Worm (Caenorhabditis elegans) whole organism, L3 larva: ENCODE results near the gene T27C5.12.
"Not testable (repeated sequence)": the region's sequence is repeated elsewhere in the genome, so short reads cannot be mapped to it uniquely, and the experiment has no call there.

ENCODE experiments used
- R02D3.7 ChIP-seq: fragments of 150-350 bp; optimal IDR thresholded peaks from 2 replicates; lab custom pipeline; 2014; ENCODE audit warnings: missing biosample characterization, missing genetic modification characterization
- ZK546.5 ChIP-seq: sonication (generic microtip); optimal IDR thresholded peaks from 2 replicates; lab custom pipeline; 2017; ENCODE audit warnings: missing biosample characterization, missing genetic modification characterization
- ama-1 ChIP-seq: fragments of 150-350 bp; optimal IDR thresholded peaks from 2 replicates; lab custom pipeline; 2018
- ceh-28 ChIP-seq: fragments of 150-350 bp; optimal IDR thresholded peaks from 2 replicates; lab custom pipeline; 2014; ENCODE audit warnings: missing biosample characterization, missing genetic modification reagents, missing genetic modification characterization
- ceh-82 ChIP-seq: fragments of 150-350 bp; optimal IDR thresholded peaks from 2 replicates; lab custom pipeline; 2014; ENCODE audit warnings: missing biosample characterization, missing genetic modification characterization
- daf-12 ChIP-seq: fragments of 150-350 bp; optimal IDR thresholded peaks from 2 replicates; lab custom pipeline; 2014; ENCODE audit warnings: missing biosample characterization, missing genetic modification reagents, missing genetic modification characterization
- egl-27 ChIP-seq: sonication (generic microtip); optimal IDR thresholded peaks from 4 replicates; lab custom pipeline; 2017; ENCODE audit warnings: missing biosample characterization, missing genetic modification reagents, missing genetic modification characterization
- egl-5 ChIP-seq: fragments of 150-350 bp; optimal IDR thresholded peaks from 2 replicates; lab custom pipeline; 2017; ENCODE audit warnings: missing biosample characterization, missing genetic modification reagents, missing genetic modification characterization, inconsistent platforms
- elt-2 ChIP-seq: sonication (generic microtip); optimal IDR thresholded peaks from 2 replicates; lab custom pipeline; 2016; ENCODE audit warnings: missing genetic modification reagents, mild to moderate bottlenecking, missing genetic modification characterization, missing compliant biosample characterization
- eor-1 ChIP-seq, 2 experiments: fragments of 150-350 bp; optimal IDR thresholded peaks; 2 replicates each; lab custom pipeline; 2014 to 2018; ENCODE audit warnings: missing biosample characterization in 2 of 2, missing genetic modification characterization in 2 of 2
- fkh-2 ChIP-seq: fragments of 150-350 bp; optimal IDR thresholded peaks from 2 replicates; lab custom pipeline; 2014; ENCODE audit warnings: missing biosample characterization, missing genetic modification reagents, missing genetic modification characterization
- fos-1 ChIP-seq: fragments of 150-350 bp; optimal IDR thresholded peaks from 2 replicates; lab custom pipeline; 2014; ENCODE audit warnings: missing biosample characterization, missing genetic modification characterization
- hmg-11 ChIP-seq: sonication (generic microtip); optimal IDR thresholded peaks from 2 replicates; lab custom pipeline; 2016; ENCODE audit warnings: missing genetic modification characterization, missing compliant biosample characterization
- lin-39 ChIP-seq: fragments of 150-350 bp; optimal IDR thresholded peaks from 2 replicates; lab custom pipeline; 2018; ENCODE audit warnings: missing biosample characterization, missing genetic modification reagents, missing genetic modification characterization
- lsy-12 ChIP-seq: sonication (generic microtip); optimal IDR thresholded peaks from 2 replicates; lab custom pipeline; 2016; ENCODE audit warnings: mild to moderate bottlenecking, missing genetic modification characterization, missing compliant biosample characterization
- mdl-1 ChIP-seq: fragments of 150-350 bp; optimal IDR thresholded peaks from 2 replicates; lab custom pipeline; 2014; ENCODE audit warnings: missing biosample characterization, missing genetic modification characterization
- mml-1 ChIP-seq: fragments of 150-350 bp; sonication (generic microtip); optimal IDR thresholded peaks from 3 replicates; lab custom pipeline; 2014; ENCODE audit warnings: missing biosample characterization, missing genetic modification characterization
- nhr-11 ChIP-seq: fragments of 150-350 bp; optimal IDR thresholded peaks from 2 replicates; lab custom pipeline; 2014; ENCODE audit warnings: missing biosample characterization, missing genetic modification characterization
- nhr-12 ChIP-seq: fragments of 150-350 bp; optimal IDR thresholded peaks from 2 replicates; lab custom pipeline; 2014; ENCODE audit warnings: missing biosample characterization, missing genetic modification characterization
- nhr-23 ChIP-seq: fragments of 150-350 bp; optimal IDR thresholded peaks from 2 replicates; lab custom pipeline; 2014; ENCODE audit warnings: missing biosample characterization, missing genetic modification reagents, missing genetic modification characterization
- nhr-237 ChIP-seq: fragments of 150-350 bp; optimal IDR thresholded peaks from 2 replicates; lab custom pipeline; 2014; ENCODE audit warnings: missing biosample characterization, missing genetic modification characterization
- nhr-25 ChIP-seq: sonication (generic microtip); optimal IDR thresholded peaks from 2 replicates; lab custom pipeline; 2017; ENCODE audit warnings: missing biosample characterization, missing genetic modification characterization
- nhr-43 ChIP-seq: sonication (generic microtip); optimal IDR thresholded peaks from 2 replicates; lab custom pipeline; 2016; ENCODE audit warnings: mild to moderate bottlenecking, missing genetic modification characterization, missing compliant biosample characterization; ENCODE audit not compliant: poor library complexity, severe bottlenecking
- nhr-76 ChIP-seq: fragments of 150-350 bp; sonication (generic microtip); optimal IDR thresholded peaks from 5 replicates; lab custom pipeline; 2014; ENCODE audit warnings: missing biosample characterization, missing genetic modification characterization
- pqm-1 ChIP-seq: fragments of 150-350 bp; optimal IDR thresholded peaks from 2 replicates; lab custom pipeline; 2017; ENCODE audit warnings: missing biosample characterization, missing genetic modification characterization, inconsistent platforms
- sea-2 ChIP-seq: fragments of 150-350 bp; sonication (generic microtip); optimal IDR thresholded peaks from 4 replicates; lab custom pipeline; 2014; ENCODE audit warnings: missing biosample characterization, missing genetic modification reagents, missing genetic modification characterization
- skn-1 ChIP-seq: fragments of 150-350 bp; optimal IDR thresholded peaks from 2 replicates; lab custom pipeline; 2014; ENCODE audit warnings: missing biosample characterization, missing genetic modification characterization
- snpc-4 ChIP-seq: fragments of 150-350 bp; optimal IDR thresholded peaks from 2 replicates; lab custom pipeline; 2014; ENCODE audit warnings: missing biosample characterization, missing genetic modification characterization
- unc-39 ChIP-seq: sonication (generic microtip); optimal IDR thresholded peaks from 4 replicates; lab custom pipeline; 2017; ENCODE audit warnings: missing biosample characterization, missing genetic modification characterization
- unc-62 ChIP-seq: fragments of 150-350 bp; sonication (generic microtip); optimal IDR thresholded peaks from 4 replicates; lab custom pipeline; 2014; ENCODE audit warnings: missing biosample characterization, missing genetic modification reagents, missing genetic modification characterization
- zag-1 ChIP-seq: fragments of 150-350 bp; optimal IDR thresholded peaks from 2 replicates; lab custom pipeline; 2014; ENCODE audit warnings: missing biosample characterization, missing genetic modification characterization
- ztf-11 ChIP-seq: fragments of 150-350 bp; optimal IDR thresholded peaks from 2 replicates; lab custom pipeline; 2014; ENCODE audit warnings: missing biosample characterization, missing genetic modification characterization
- ztf-4 ChIP-seq: fragments of 150-350 bp; optimal IDR thresholded peaks from 2 replicates; lab custom pipeline; 2014; ENCODE audit warnings: missing biosample characterization, missing genetic modification characterization

T27C5.12 gene

ce11 chrV:17436492-17436891 lies 21.4 kb downstream of the T27C5.12 start, which contains the start of gene F20E11.18:
TSS of gene F20E11.18 (minus strand) at chrV:17436592.
- TF ChIP-seq sea-2 (no peak), nhr-25 (tag; lab: Kevin White, UChicago) (no peak), ceh-28 (tag; lab: Kevin White, UChicago) (no peak), nhr-76 (tag; lab: Kevin White, UChicago) (no peak), daf-12 (tag; lab: Kevin White, UChicago) (no peak), nhr-11 (tag; lab: Kevin White, UChicago) (no peak), ztf-4 (tag; lab: Kevin White, UChicago) (no peak), unc-62 (GFP tag; lab: Kevin White, UChicago) (no peak), snpc-4 (no peak), ama-1 (no peak), fos-1 (no peak)
- TF ChIP-seq, all 47 proteins: peak for 0

- TF ChIP-seq nhr-12 (no peak), elt-2 (no peak)
Measured at ce11 chrV:17438317-17438716, 23.3 kb downstream of the T27C5.12 start, which contains the start of gene srsx-2. TSS of gene srsx-2 (minus strand) at chrV:17438417.

ce11 chrV:17439406-17439805 lies 24.4 kb downstream of the T27C5.12 start, which contains the start of gene srh-154:
TSS of gene srh-154 (plus strand) at chrV:17439706.
- TF ChIP-seq egl-5 (tag; lab: Kevin White, UChicago) (no peak), nhr-237 (tag; lab: Kevin White, UChicago) (no peak), ztf-11 (tag; lab: Kevin White, UChicago) (no peak), unc-62 (GFP tag; lab: Kevin White, UChicago) (no peak), ceh-28 (tag; lab: Kevin White, UChicago) (no peak), R02D3.7 (no peak), nhr-12 (no peak), lsy-12 (tag; lab: Kevin White, UChicago) (no peak), fos-1 (no peak), sea-2 (no peak), egl-27 (no peak), ztf-4 (tag; lab: Kevin White, UChicago) (no peak), skn-1 (tag; lab: Kevin White, UChicago) (no peak), ZK546.5 (tag; lab: Kevin White, UChicago) (no peak), mml-1 (no peak), mdl-1 (tag; lab: Kevin White, UChicago) (no peak), nhr-11 (tag; lab: Kevin White, UChicago) (no peak), nhr-43 (no peak)

ce11 chrV:17449836-17450235 lies 34.8 kb downstream of the T27C5.12 start:
- no peak for TF ChIP-seq nhr-11 (tag; lab: Kevin White, UChicago)

- TF ChIP-seq fkh-2, zag-1, nhr-23 (tag; lab: Kevin White, UChicago): not testable (repeated sequence)
Measured at ce11 chrV:17456197-17456596, 41.1 kb downstream of the T27C5.12 start, which contains the start of gene srh-203. TSS of gene srh-203 (minus strand) at chrV:17456297.

- TF ChIP-seq fkh-2 (tag; lab: Kevin White, UChicago) (no peak), hmg-11 (tag; lab: Kevin White, UChicago) (no peak), daf-12 (tag; lab: Kevin White, UChicago) (no peak), pqm-1 (tag; lab: Kevin White, UChicago) (no peak), ztf-4 (tag; lab: Kevin White, UChicago) (no peak), skn-1 (tag; lab: Kevin White, UChicago) (no peak), mdl-1 (tag; lab: Kevin White, UChicago) (no peak), ceh-82 (tag; lab: Kevin White, UChicago) (no peak), ZK546.5 (tag; lab: Kevin White, UChicago) (no peak), egl-27 (no peak), ama-1 (no peak), mml-1 (no peak), eor-1 (tag; optimal IDR thresholded peaks at IDR 0.05; lab: Kevin White, UChicago) (no peak), ztf-11 (tag; lab: Kevin White, UChicago) (no peak), unc-39 (tag; lab: Kevin White, UChicago) (no peak), lin-39 (tag; lab: Kevin White, UChicago) (no peak)
- TF ChIP-seq, all 47 proteins: peak for 0
Measured at ce11 chrV:17458069-17458468, 43.0 kb downstream of the T27C5.12 start, which contains the start of gene str-200. TSS of gene str-200 (minus strand) at chrV:17458169.
